Worm (Caenorhabditis elegans) whole organism, L1 larva: ENCODE results near the gene pup-2.

Source experiments
- C16A3.4 ChIP-seq: fragments of 150-350 bp; optimal IDR thresholded peaks from 2 replicates; lab custom pipeline; 2014; ENCODE audit warnings: missing biosample characterization, missing genetic modification characterization
- C34B4.2 ChIP-seq: sonication (generic microtip); optimal IDR thresholded peaks from 2 replicates; lab custom pipeline; 2017; ENCODE audit warnings: mild to moderate bottlenecking, missing genetic modification characterization, missing compliant biosample characterization
- jun-1 ChIP-seq: fragments of 150-350 bp; optimal IDR thresholded peaks from 2 replicates; lab custom pipeline; 2014; ENCODE audit warnings: missing biosample characterization, missing genetic modification reagents, missing genetic modification characterization
- lin-39 ChIP-seq: fragments of 150-350 bp; optimal IDR thresholded peaks from 2 replicates; lab custom pipeline; 2014; ENCODE audit warnings: missing biosample characterization, missing genetic modification reagents, missing genetic modification characterization
- nhr-28 ChIP-seq: fragments of 150-350 bp; optimal IDR thresholded peaks from 2 replicates; lab custom pipeline; 2014; ENCODE audit warnings: missing biosample characterization, missing genetic modification characterization
- nhr-90 ChIP-seq: sonication (generic microtip); optimal IDR thresholded peaks from 2 replicates; lab custom pipeline; 2016; ENCODE audit warnings: mild to moderate bottlenecking, missing genetic modification characterization, missing compliant biosample characterization; ENCODE audit not compliant: poor library complexity
- swsn-7 ChIP-seq: sonication (generic microtip); optimal IDR thresholded peaks from 2 replicates; lab custom pipeline; 2016; ENCODE audit warnings: missing genetic modification characterization, missing compliant biosample characterization

DNA sequence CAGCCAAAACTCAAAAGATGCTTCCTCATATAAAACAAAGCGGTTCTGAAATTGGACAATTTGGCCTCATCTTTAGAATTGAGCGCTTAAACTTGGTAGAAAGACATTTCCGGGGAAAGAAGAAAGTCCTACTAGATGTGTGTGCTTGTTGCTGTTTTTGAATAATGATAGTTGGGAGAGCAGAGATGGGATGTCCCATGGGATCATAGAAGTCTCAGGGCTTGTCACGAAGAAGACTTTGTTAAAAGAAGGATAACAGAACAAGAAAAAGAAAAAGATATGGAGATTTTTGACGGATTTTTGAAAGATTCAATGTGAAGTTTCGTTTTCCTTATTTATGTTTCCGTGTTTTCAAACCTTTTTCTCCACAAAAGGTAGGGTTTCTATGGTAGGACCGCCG is 33.0 kb downstream of the pup-2 start, which contains the start of gene ZC155.2:
- no peak for TF ChIP-seq nhr-28 (tag; lab: Kevin White, UChicago)
- TF ChIP-seq swsn-7 (tag; lab: Kevin White, UChicago): no peak
- TF ChIP-seq nhr-90 (tag; lab: Kevin White, UChicago): no peak
- TF ChIP-seq C34B4.2 (tag; lab: Kevin White, UChicago): no peak
- no peak for TF ChIP-seq jun-1
- TF ChIP-seq lin-39 (tag; lab: Kevin White, UChicago): no peak
- TF ChIP-seq C16A3.4 (tag; lab: Kevin White, UChicago): no peak
